Worm (Caenorhabditis elegans): Measurements from ENCODE around the gene Y48E1C.1.

ce11 chrII:13456622-13457021, 41.8 kb downstream of the Y48E1C.1 start:
- no peak for TF ChIP-seq nhr-237 (tag; optimal IDR thresholded peaks at IDR 0.05)
- no peak for TF ChIP-seq zag-1 (tag; optimal IDR thresholded peaks at IDR 0.05)
- no peak for TF ChIP-seq pqm-1 (tag; optimal IDR thresholded peaks at IDR 0.05)
- peak; percentile 33 for TF ChIP-seq nhr-77 (tag; optimal IDR thresholded peaks at IDR 0.05)
- TF ChIP-seq ZK546.5 (tag; optimal IDR thresholded peaks at IDR 0.05) = no peak
- TF ChIP-seq lin-13 (GFP tag; optimal IDR thresholded peaks at IDR 0.05) = peak; percentile 42
- no peak for TF ChIP-seq snpc-4 (tag; optimal IDR thresholded peaks at IDR 0.05)
- TF ChIP-seq nhr-102 (tag; optimal IDR thresholded peaks at IDR 0.05) = no peak
- TF ChIP-seq zip-11 (GFP tag; IDR thresholded peaks at IDR 0.05) = no peak
- peak; percentile 75 for TF ChIP-seq hlh-11 (tag; optimal IDR thresholded peaks at IDR 0.05)
- TF ChIP-seq tag-97 (GFP tag; IDR thresholded peaks at IDR 0.05) = no peak
- TF ChIP-seq skn-1 (tag; optimal IDR thresholded peaks at IDR 0.05) = no peak
- no peak for TF ChIP-seq dpl-1 (GFP tag; optimal IDR thresholded peaks at IDR 0.05)
- TF ChIP-seq ceh-82 (tag; optimal IDR thresholded peaks at IDR 0.05) = no peak
